Worm (Caenorhabditis elegans) whole organism, late embryonic: ENCODE data around the gene F42A9.9.

Source experiments
- C08G9.2 ChIP-seq: sonication (generic microtip); optimal IDR thresholded peaks from 2 replicates; lab custom pipeline; 2016; ENCODE audit warnings: mild to moderate bottlenecking, missing genetic modification characterization, moderate library complexity, missing compliant biosample characterization
- C38D4.7 ChIP-seq: fragments of 200-800 bp; sonication (Bioruptor generic); optimal IDR thresholded peaks from 2 replicates; lab custom pipeline; 2018; ENCODE audit warnings: mild to moderate bottlenecking, missing genetic modification characterization, moderate library complexity, missing compliant biosample characterization
- K02D7.2 ChIP-seq: sonication (generic microtip); optimal IDR thresholded peaks from 2 replicates; lab custom pipeline; 2017; ENCODE audit warnings: mild to moderate bottlenecking, missing genetic modification characterization, missing compliant biosample characterization
- Y22D7AL.16 ChIP-seq: sonication (generic microtip); optimal IDR thresholded peaks from 2 replicates; lab custom pipeline; 2016; ENCODE audit warnings: missing genetic modification characterization, missing compliant biosample characterization
- ama-1 ChIP-seq: fragments of 150-350 bp; optimal IDR thresholded peaks from 2 replicates; lab custom pipeline; 2014
- ceh-14 ChIP-seq: sonication (generic microtip); optimal IDR thresholded peaks from 2 replicates; lab custom pipeline; 2016; ENCODE audit warnings: missing genotype, missing genetic modification characterization, missing compliant biosample characterization
- ceh-18 ChIP-seq: sonication (generic microtip); optimal IDR thresholded peaks from 2 replicates; lab custom pipeline; 2016; ENCODE audit warnings: missing genetic modification characterization, missing compliant biosample characterization
- ceh-22 ChIP-seq: sonication (generic microtip); optimal IDR thresholded peaks from 2 replicates; lab custom pipeline; 2017; ENCODE audit warnings: missing biosample characterization, missing genetic modification characterization
- ceh-24 ChIP-seq: sonication (generic microtip); optimal IDR thresholded peaks from 2 replicates; lab custom pipeline; 2016; ENCODE audit warnings: mild to moderate bottlenecking, missing genetic modification characterization, missing compliant biosample characterization
- ceh-30 ChIP-seq: fragments of 150-350 bp; optimal IDR thresholded peaks from 2 replicates; lab custom pipeline; 2014; ENCODE audit warnings: missing biosample characterization, missing genetic modification characterization
- ceh-31 ChIP-seq: sonication (generic microtip); optimal IDR thresholded peaks from 2 replicates; lab custom pipeline; 2016; ENCODE audit warnings: missing genetic modification characterization, missing compliant biosample characterization
- ceh-34 ChIP-seq: sonication (generic microtip); optimal IDR thresholded peaks from 2 replicates; lab custom pipeline; 2016; ENCODE audit warnings: mild to moderate bottlenecking, missing genetic modification characterization, missing compliant biosample characterization
- ceh-9 ChIP-seq: sonication (generic microtip); optimal IDR thresholded peaks from 2 replicates; lab custom pipeline; 2016; ENCODE audit warnings: mild to moderate bottlenecking, missing genetic modification characterization, inconsistent platforms, missing compliant biosample characterization
- che-1 ChIP-seq: sonication (generic microtip); optimal IDR thresholded peaks from 2 replicates; lab custom pipeline; 2016; ENCODE audit warnings: mild to moderate bottlenecking, missing genetic modification characterization, missing compliant biosample characterization
- dve-1 ChIP-seq: sonication (generic microtip); optimal IDR thresholded peaks from 2 replicates; lab custom pipeline; 2017; ENCODE audit warnings: antibody characterized with exemption, mild to moderate bottlenecking, missing genetic modification characterization, missing compliant biosample characterization
- elt-2 ChIP-seq: sonication (generic microtip); optimal IDR thresholded peaks from 2 replicates; lab custom pipeline; 2016; ENCODE audit warnings: missing genetic modification reagents, missing genetic modification characterization, missing compliant biosample characterization
- elt-4 ChIP-seq: sonication (generic microtip); optimal IDR thresholded peaks from 2 replicates; lab custom pipeline; 2016; ENCODE audit warnings: missing genetic modification characterization, missing compliant biosample characterization
- ets-4 ChIP-seq: sonication (generic microtip); optimal IDR thresholded peaks from 2 replicates; lab custom pipeline; 2016; ENCODE audit warnings: missing genetic modification characterization, missing compliant biosample characterization
- eyg-1 ChIP-seq: sonication (generic microtip); optimal IDR thresholded peaks from 2 replicates; lab custom pipeline; 2016; ENCODE audit warnings: missing genotype, missing genetic modification characterization, missing compliant biosample characterization
- fax-1 ChIP-seq: sonication (generic microtip); optimal IDR thresholded peaks from 2 replicates; lab custom pipeline; 2016; ENCODE audit warnings: missing genotype, missing genetic modification characterization, missing compliant biosample characterization
- fkh-6 ChIP-seq: sonication (generic microtip); optimal IDR thresholded peaks from 2 replicates; lab custom pipeline; 2016; ENCODE audit warnings: missing genetic modification characterization, missing compliant biosample characterization
- gmeb-2 ChIP-seq: sonication (generic microtip); optimal IDR thresholded peaks from 2 replicates; lab custom pipeline; 2016; ENCODE audit warnings: missing genetic modification characterization, inconsistent platforms, missing compliant biosample characterization
- hlh-13 ChIP-seq: fragments of 200-800 bp; sonication (Bioruptor generic); optimal IDR thresholded peaks from 2 replicates; lab custom pipeline; 2018; ENCODE audit warnings: mild to moderate bottlenecking, missing genetic modification characterization, missing compliant biosample characterization
- hlh-30 ChIP-seq: sonication (generic microtip); optimal IDR thresholded peaks from 2 replicates; lab custom pipeline; 2017; ENCODE audit warnings: antibody characterized with exemption, missing genetic modification characterization, missing compliant biosample characterization; ENCODE audit not compliant: insufficient read depth
- hlh-6 ChIP-seq: sonication (generic microtip); optimal IDR thresholded peaks from 2 replicates; lab custom pipeline; 2016; ENCODE audit warnings: missing genotype, missing genetic modification characterization, missing compliant biosample characterization
- hlh-8 ChIP-seq: sonication (generic microtip); optimal IDR thresholded peaks from 2 replicates; lab custom pipeline; 2016; ENCODE audit warnings: missing genotype, missing genetic modification characterization, missing compliant biosample characterization
- lim-6 ChIP-seq: sonication (generic microtip); optimal IDR thresholded peaks from 2 replicates; lab custom pipeline; 2016; ENCODE audit warnings: missing genetic modification characterization, missing compliant biosample characterization
- madf-2 ChIP-seq: sonication (generic microtip); optimal IDR thresholded peaks from 2 replicates; lab custom pipeline; 2017; ENCODE audit warnings: missing genetic modification characterization, missing compliant biosample characterization
- nfya-1 ChIP-seq: sonication (generic microtip); optimal IDR thresholded peaks from 2 replicates; lab custom pipeline; 2017; ENCODE audit warnings: missing genetic modification characterization, mild to moderate bottlenecking, missing compliant biosample characterization, antibody characterized with exemption, moderate library complexity
- odd-2 ChIP-seq: sonication (generic microtip); optimal IDR thresholded peaks from 2 replicates; lab custom pipeline; 2017; ENCODE audit warnings: antibody characterized with exemption, mild to moderate bottlenecking, missing genetic modification characterization, missing compliant biosample characterization
- pha-4 ChIP-seq: fragments of 150-350 bp; optimal IDR thresholded peaks from 2 replicates; lab custom pipeline; 2018; ENCODE audit warnings: missing biosample characterization, missing genetic modification reagents, missing genetic modification characterization
- pros-1 ChIP-seq: fragments of 150-350 bp; optimal IDR thresholded peaks from 2 replicates; lab custom pipeline; 2014; ENCODE audit warnings: missing biosample characterization, missing genetic modification reagents, missing genetic modification characterization
- rnt-1 ChIP-seq: sonication (generic microtip); optimal IDR thresholded peaks from 2 replicates; lab custom pipeline; 2016; ENCODE audit warnings: missing genetic modification characterization, missing compliant biosample characterization
- sdc-2 ChIP-seq: sonication (generic microtip); optimal IDR thresholded peaks from 2 replicates; lab custom pipeline; 2016; ENCODE audit warnings: missing genotype, missing genetic modification characterization, missing compliant biosample characterization
- sox-2 ChIP-seq: fragments of 200-800 bp; sonication (Bioruptor generic); IDR thresholded peaks from 2 replicates; pipeline ENCODE4 v1.3.6; 2022; ENCODE audit warnings: missing genetic modification reagents, missing genetic modification characterization, missing compliant biosample characterization
- sox-4 ChIP-seq: sonication (generic microtip); optimal IDR thresholded peaks from 2 replicates; lab custom pipeline; 2017; ENCODE audit warnings: mild to moderate bottlenecking, missing genetic modification characterization, inconsistent platforms, missing compliant biosample characterization
- syd-9 ChIP-seq: sonication (generic microtip); optimal IDR thresholded peaks from 2 replicates; lab custom pipeline; 2016; ENCODE audit warnings: mild to moderate bottlenecking, missing genetic modification characterization, moderate library complexity, missing compliant biosample characterization
- tbx-2 ChIP-seq: sonication (generic microtip); optimal IDR thresholded peaks from 2 replicates; lab custom pipeline; 2016; ENCODE audit warnings: missing genetic modification characterization, missing compliant biosample characterization
- tbx-7 ChIP-seq: sonication (generic microtip); optimal IDR thresholded peaks from 2 replicates; lab custom pipeline; 2016; ENCODE audit warnings: missing genotype, missing genetic modification characterization, missing compliant biosample characterization
- unc-42 ChIP-seq: sonication (generic microtip); optimal IDR thresholded peaks from 2 replicates; lab custom pipeline; 2016; ENCODE audit warnings: missing genotype, missing genetic modification characterization, missing compliant biosample characterization
- unc-55 ChIP-seq: sonication (generic microtip); optimal IDR thresholded peaks from 2 replicates; lab custom pipeline; 2017; ENCODE audit warnings: missing biosample characterization, missing genetic modification reagents, missing genetic modification characterization
- zip-5 ChIP-seq: sonication (generic microtip); optimal IDR thresholded peaks from 2 replicates; lab custom pipeline; 2016; ENCODE audit warnings: missing genetic modification characterization, missing compliant biosample characterization
- ztf-16 ChIP-seq: sonication (generic microtip); optimal IDR thresholded peaks from 2 replicates; lab custom pipeline; 2017; ENCODE audit warnings: missing genetic modification characterization, missing compliant biosample characterization

F42A9.9 gene

ce11 chrIV:8638761-8639160 is at the start of gene F42A9.9:
TSS of gene F42A9.9 (minus strand) at chrIV:8638861.
- no peak for TF ChIP-seq ceh-30
- no peak for TF ChIP-seq che-1 (tag; lab: Kevin White, UChicago)
- no peak for TF ChIP-seq syd-9 (tag; lab: Kevin White, UChicago)
- TF ChIP-seq ceh-31 (tag; lab: Kevin White, UChicago) = no peak
- TF ChIP-seq ceh-14 = no peak

ce11 chrIV:8687605-8688191 is 49.0 kb upstream of the F42A9.9 start, which contains the start of gene snrp-3:
TSS of gene snrp-3 (minus strand) at chrIV:8687810.
- TF ChIP-seq unc-55 (GFP tag; lab: Kevin White, UChicago) (peak; percentile 42), tbx-7 (tag; lab: Kevin White, UChicago) (no peak), odd-2 (tag; lab: Kevin White, UChicago) (no peak), gmeb-2 (tag; lab: Kevin White, UChicago) (no peak), zip-5 (tag; lab: Kevin White, UChicago) (no peak), hlh-8 (no peak), hlh-13 (GFP tag; lab: Kevin White, UChicago) (no peak), eyg-1 (tag; lab: Kevin White, UChicago) (no peak), ceh-14 (peak; percentile 12), rnt-1 (tag; lab: Kevin White, UChicago) (no peak), hlh-30 (peak; percentile 80), madf-2 (no peak), C38D4.7 (GFP tag; lab: Kevin White, UChicago) (no peak), sox-4 (tag; lab: Kevin White, UChicago) (no peak), ets-4 (tag; lab: Kevin White, UChicago) (no peak), hlh-6 (tag; lab: Kevin White, UChicago) (no peak), ceh-34 (peak; percentile 9), fkh-6 (tag; lab: Kevin White, UChicago) (no peak), elt-2 (tag; lab: Kevin White, UChicago) (peak; percentile 12), sdc-2 (no peak), ceh-9 (tag; lab: Kevin White, UChicago) (no peak), pros-1 (tag; lab: Kevin White, UChicago) (no peak), elt-4 (tag; lab: Kevin White, UChicago) (no peak), dve-1 (tag; lab: Kevin White, UChicago) (peak; percentile 19), pha-4 (tag; lab: Kevin White, UChicago) (no peak), lim-6 (tag; lab: Kevin White, UChicago) (no peak), ztf-16 (tag; lab: Kevin White, UChicago) (no peak), K02D7.2 (tag; lab: Kevin White, UChicago) (no peak), ceh-30 (no peak), ceh-18 (tag; lab: Kevin White, UChicago) (peak; percentile 60), sox-2 (GFP tag; lab: Robert Waterston, UW) (no peak), ceh-24 (tag; lab: Kevin White, UChicago) (no peak), Y22D7AL.16 (no peak), fax-1 (tag; lab: Kevin White, UChicago) (no peak), ceh-22 (tag; lab: Kevin White, UChicago) (no peak), tbx-2 (tag; lab: Kevin White, UChicago) (peak; percentile 8), C08G9.2 (tag; lab: Kevin White, UChicago) (no peak), ama-1 (lab: Kevin White, UChicago) (peak; percentile 8), unc-42 (tag; lab: Kevin White, UChicago) (peak; percentile 56), nfya-1 (tag; lab: Kevin White, UChicago) (peak; percentile 63)
